Worm (Caenorhabditis elegans): ENCODE data around the gene nlp-70.

DNA sequence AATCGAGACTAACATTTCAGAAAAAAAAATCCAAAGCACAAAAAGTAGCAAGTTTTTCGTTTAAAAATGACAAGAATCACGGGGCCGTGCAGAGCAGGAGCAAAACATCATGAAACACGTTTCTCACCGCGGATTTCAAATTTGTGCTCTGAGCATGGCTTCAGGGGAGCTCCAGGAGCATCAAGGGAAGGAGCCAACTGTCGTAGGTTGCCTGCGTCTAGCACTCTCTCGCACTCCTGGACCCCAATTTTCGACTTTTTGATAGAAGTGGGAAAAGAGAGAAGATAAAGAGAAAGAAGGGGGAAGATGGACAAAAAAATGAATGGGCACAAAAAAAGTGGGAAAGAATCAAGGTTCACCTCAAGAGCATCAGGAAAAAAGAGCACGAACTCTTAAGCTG lies 12.1 kb upstream of the nlp-70 start:
- TF ChIP-seq aly-2 (tag; optimal IDR thresholded peaks at IDR 0.05) (no peak), ztf-11 (tag; optimal IDR thresholded peaks at IDR 0.05) (no peak), lin-13 (GFP tag; optimal IDR thresholded peaks at IDR 0.05) (no peak), fos-1 (tag; optimal IDR thresholded peaks at IDR 0.05) (no peak), nhr-237 (tag; optimal IDR thresholded peaks at IDR 0.05) (no peak), lsy-2 (tag; optimal IDR thresholded peaks at IDR 0.05) (peak in 1 of 2 experiments; percentile 21), ama-1 (optimal IDR thresholded peaks at IDR 0.05) (no peak)

Measured in whole organism, L2 larva.